Fruit fly (Drosophila melanogaster) whole organism, pupa: ENCODE measurements around the gene CG6294.

Experiments
- CG13204 ChIP-seq: fragments of 200-800 bp; sonication (Bioruptor generic); optimal IDR thresholded peaks from 2 replicates; lab custom pipeline; 2018; ENCODE audit warnings: missing biosample characterization, mild to moderate bottlenecking, missing genetic modification characterization, moderate library complexity
- CG15710 ChIP-seq: fragments of 200-800 bp; sonication (Bioruptor generic); optimal IDR thresholded peaks from 2 replicates; lab custom pipeline; 2018; ENCODE audit warnings: missing biosample characterization, mild to moderate bottlenecking, missing genetic modification characterization, moderate library complexity
- CG32121 ChIP-seq: fragments of 200-800 bp; sonication (Bioruptor generic); IDR thresholded peaks from 2 replicates; pipeline ENCODE4 v1.3.6; 2022; ENCODE audit warnings: missing biosample characterization, missing genetic modification characterization
- CG34367 ChIP-seq: fragments of 200-800 bp; sonication (Bioruptor generic); optimal IDR thresholded peaks from 2 replicates; lab custom pipeline; 2018; ENCODE audit warnings: missing biosample characterization, mild to moderate bottlenecking, missing genetic modification characterization
- CG9948 ChIP-seq: fragments of 200-800 bp; sonication (Bioruptor generic); optimal IDR thresholded peaks from 2 replicates; lab custom pipeline; 2018; ENCODE audit warnings: missing biosample characterization, mild to moderate bottlenecking, missing genetic modification characterization, moderate library complexity
- EcR ChIP-seq: fragments of 200-800 bp; sonication (Bioruptor generic); optimal IDR thresholded peaks from 3 replicates; lab custom pipeline; 2019; ENCODE audit warnings: missing biosample characterization, missing genetic modification characterization, mild to moderate bottlenecking, moderate library complexity, missing genetic modification reagents
- Pif1A ChIP-seq: fragments of 200-800 bp; sonication (Bioruptor generic); optimal IDR thresholded peaks from 3 replicates; lab custom pipeline; 2016; ENCODE audit warnings: missing biosample characterization, missing genetic modification characterization

DNA sequence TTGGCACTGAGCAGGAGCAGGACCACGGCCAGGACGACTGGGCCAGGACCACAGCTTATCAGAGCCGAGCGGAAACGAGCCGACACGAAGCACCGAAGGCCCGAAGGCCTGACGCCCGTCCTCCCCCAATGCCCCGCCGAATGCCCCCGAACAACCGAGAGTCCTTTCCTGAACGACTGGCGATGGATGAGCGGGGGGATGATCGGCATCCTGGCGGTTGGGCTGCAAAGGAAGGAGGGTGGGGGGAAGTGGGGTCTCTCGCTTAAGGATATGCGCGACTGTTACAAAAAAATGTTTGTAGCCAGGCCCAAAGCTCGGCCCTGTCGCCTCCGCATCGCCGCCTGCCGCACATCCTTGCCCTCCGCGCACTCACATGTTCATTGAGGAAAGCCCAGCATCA is 21.3 kb upstream of the CG6294 start, which contains the start of gene Cngl:
- TF ChIP-seq CG13204 (peak; percentile 8), CG34367 (no peak), CG32121 (GFP tag; lab: Robert Waterston, UW) (no peak), Pif1A (GFP tag; lab: Kevin White, UChicago) (no peak), CG9948 (tag; lab: Kevin White, UChicago) (no peak), CG15710 (tag; lab: Kevin White, UChicago) (no peak), EcR (GFP tag; lab: Kevin White, UChicago) (no peak)
